Worm (Caenorhabditis elegans) whole organism, early embryonic: Measurements from ENCODE around the gene puf-12.

Source experiments
- B0310.2 ChIP-seq: sonication (generic microtip); optimal IDR thresholded peaks from 2 replicates; lab custom pipeline; 2016; ENCODE audit warnings: mild to moderate bottlenecking, missing genetic modification characterization, missing compliant biosample characterization
- F13C5.2 ChIP-seq: sonication (generic microtip); optimal IDR thresholded peaks from 2 replicates; lab custom pipeline; 2017; ENCODE audit warnings: mild to moderate bottlenecking, missing genetic modification characterization, inconsistent platforms, missing compliant biosample characterization
- aly-1 ChIP-seq: sonication (generic microtip); optimal IDR thresholded peaks from 2 replicates; lab custom pipeline; 2016; ENCODE audit warnings: missing genetic modification characterization, missing compliant biosample characterization
- ama-1 ChIP-seq: fragments of 150-350 bp; optimal IDR thresholded peaks from 2 replicates; lab custom pipeline; 2014
- ceh-13 ChIP-seq: fragments of 200-800 bp; sonication (Bioruptor generic); optimal IDR thresholded peaks from 2 replicates; lab custom pipeline; 2018; ENCODE audit warnings: mild to moderate bottlenecking, missing genetic modification characterization, missing compliant biosample characterization
- ceh-36 ChIP-seq: sonication (generic microtip); optimal IDR thresholded peaks from 2 replicates; lab custom pipeline; 2016; ENCODE audit warnings: missing genetic modification characterization, inconsistent platforms, missing compliant biosample characterization
- ets-7 ChIP-seq: sonication (generic microtip); optimal IDR thresholded peaks from 2 replicates; lab custom pipeline; 2016; ENCODE audit warnings: missing genotype, missing genetic modification characterization, missing compliant biosample characterization
- flt-1 ChIP-seq: fragments of 200-800 bp; sonication (Bioruptor generic); IDR thresholded peaks from 2 replicates; pipeline ENCODE4 v1.3.6; 2022; ENCODE audit warnings: missing genetic modification characterization, missing compliant biosample characterization
- hmbx-1 ChIP-seq: sonication (generic microtip); optimal IDR thresholded peaks from 2 replicates; lab custom pipeline; 2016; ENCODE audit warnings: mild to moderate bottlenecking, missing genetic modification characterization, missing compliant biosample characterization
- hmg-4 ChIP-seq: fragments of 200-800 bp; sonication (Bioruptor generic); optimal IDR thresholded peaks from 2 replicates; lab custom pipeline; 2018; ENCODE audit warnings: mild to moderate bottlenecking, missing genetic modification characterization, missing compliant biosample characterization
- hnd-1 ChIP-seq: sonication (generic microtip); optimal IDR thresholded peaks from 2 replicates; lab custom pipeline; 2016; ENCODE audit warnings: missing genetic modification characterization, missing compliant biosample characterization
- pes-1 ChIP-seq: fragments of 200-800 bp; sonication (Bioruptor generic); IDR thresholded peaks from 2 replicates; pipeline ENCODE4 v1.3.6; 2022; ENCODE audit warnings: missing genetic modification reagents, missing genetic modification characterization, missing compliant biosample characterization
- scrt-1 ChIP-seq: fragments of 200-800 bp; sonication (Bioruptor generic); IDR thresholded peaks from 2 replicates; pipeline ENCODE4 v1.3.6; 2022; ENCODE audit warnings: missing genetic modification characterization, missing compliant biosample characterization
- sea-1 ChIP-seq: fragments of 200-800 bp; sonication (Bioruptor generic); conservative IDR thresholded peaks from 2 replicates; pipeline ENCODE4 v1.3.6; 2022; ENCODE audit warnings: missing genetic modification characterization, missing compliant biosample characterization
- tbx-11 ChIP-seq: fragments of 200-800 bp; sonication (Bioruptor generic); IDR thresholded peaks from 2 replicates; pipeline ENCODE4 v1.3.6; 2022; ENCODE audit warnings: missing genetic modification characterization, missing compliant biosample characterization
- tbx-37 ChIP-seq: fragments of 200-800 bp; sonication (Bioruptor generic); conservative IDR thresholded peaks from 2 replicates; pipeline ENCODE4 v1.3.6; 2022; ENCODE audit warnings: missing genetic modification reagents, missing genetic modification characterization, missing compliant biosample characterization
- tra-4 ChIP-seq: sonication (generic microtip); optimal IDR thresholded peaks from 2 replicates; lab custom pipeline; 2017; ENCODE audit warnings: missing genetic modification characterization, missing compliant biosample characterization

Gene puf-12

DNA sequence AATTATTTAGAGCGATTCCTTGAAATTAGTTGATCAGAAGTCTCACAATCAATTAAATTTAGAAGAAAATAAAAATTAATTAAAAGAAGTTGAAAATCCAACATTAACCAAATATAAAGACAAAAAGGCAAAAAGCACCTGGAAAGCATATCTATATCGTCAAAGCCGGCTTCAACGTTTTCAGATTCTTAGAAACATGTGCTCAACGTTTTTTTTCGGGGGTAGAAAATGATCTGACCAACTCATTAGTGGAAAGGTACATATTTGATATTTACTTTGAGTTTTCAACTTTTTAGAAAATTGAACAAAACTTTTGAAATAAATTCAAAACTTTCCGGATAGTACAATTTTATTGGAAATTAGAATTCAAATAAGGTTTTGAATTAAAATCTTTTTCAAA lies 32.7 kb downstream of the puf-12 start:
- TF ChIP-seq ceh-13 (GFP tag; lab: Kevin White, UChicago) (no peak), ama-1 (lab: Kevin White, UChicago) (no peak), aly-1 (no peak), pes-1 (no peak), F13C5.2 (tag; lab: Kevin White, UChicago) (no peak), ets-7 (tag; lab: Kevin White, UChicago) (no peak), hmg-4 (GFP tag; lab: Kevin White, UChicago) (no peak), tbx-11 (GFP tag; lab: Robert Waterston, UW) (no peak), hmbx-1 (tag; lab: Kevin White, UChicago) (no peak), tra-4 (tag; lab: Kevin White, UChicago) (no peak), hnd-1 (tag; lab: Kevin White, UChicago) (no peak), B0310.2 (no peak), sea-1 (GFP tag; lab: Robert Waterston, UW) (no peak), scrt-1 (GFP tag; lab: Robert Waterston, UW) (no peak), flt-1 (GFP tag; lab: Robert Waterston, UW) (no peak), tbx-37 (GFP tag; lab: Robert Waterston, UW) (no peak), ceh-36 (tag; lab: Kevin White, UChicago) (no peak)

DNA sequence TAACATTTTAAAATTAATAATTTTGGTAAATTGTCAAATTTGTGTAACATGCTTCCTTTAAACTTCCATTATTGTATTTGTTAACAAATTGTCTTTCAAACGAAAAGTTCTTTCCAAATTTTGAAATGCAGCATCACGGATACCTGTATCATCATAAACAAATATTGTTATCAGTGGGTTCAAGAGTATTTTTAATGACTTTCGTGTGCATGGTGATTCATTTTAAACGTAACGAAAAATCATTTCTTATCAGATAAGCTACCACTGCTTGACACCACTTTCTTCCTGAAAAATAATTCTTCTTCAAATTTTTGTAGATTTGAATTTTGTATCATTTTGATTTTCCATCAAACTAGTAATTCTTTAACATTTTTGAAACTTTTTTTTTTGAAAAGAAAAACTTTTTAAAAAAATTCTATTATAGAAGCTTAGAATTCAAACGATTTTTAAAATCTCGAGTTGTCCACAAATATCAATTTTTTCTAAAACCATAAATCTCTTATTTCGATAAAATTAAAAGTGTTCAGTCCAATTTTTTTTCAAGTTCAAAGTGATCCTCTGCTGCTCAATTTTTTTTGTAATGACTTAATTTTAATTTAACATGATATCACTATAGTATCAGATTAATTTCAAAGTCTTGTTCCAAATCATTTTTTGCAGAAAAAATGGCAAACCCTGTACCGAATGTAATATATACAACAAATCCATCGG lies 34.3 kb downstream of the puf-12 start, which contains the start of gene F27E5.9:
TSS of gene F27E5.9 (plus strand) at position 661 of the 711 bp plus-strand sequence.
- TF ChIP-seq aly-1 (no peak), hmbx-1 (tag; lab: Kevin White, UChicago) (no peak), ceh-36 (tag; lab: Kevin White, UChicago) (no peak), hmg-4 (GFP tag; lab: Kevin White, UChicago) (no peak), ceh-13 (GFP tag; lab: Kevin White, UChicago) (no peak), ets-7 (tag; lab: Kevin White, UChicago) (no peak), pes-1 (no peak), tra-4 (tag; lab: Kevin White, UChicago) (no peak), ama-1 (lab: Kevin White, UChicago) (no peak), tbx-37 (GFP tag; lab: Robert Waterston, UW) (no peak), hnd-1 (tag; lab: Kevin White, UChicago) (no peak), tbx-11 (GFP tag; lab: Robert Waterston, UW) (no peak), scrt-1 (GFP tag; lab: Robert Waterston, UW) (no peak), flt-1 (GFP tag; lab: Robert Waterston, UW) (no peak), sea-1 (GFP tag; lab: Robert Waterston, UW) (no peak), F13C5.2 (tag; lab: Kevin White, UChicago) (no peak), B0310.2 (no peak)

DNA sequence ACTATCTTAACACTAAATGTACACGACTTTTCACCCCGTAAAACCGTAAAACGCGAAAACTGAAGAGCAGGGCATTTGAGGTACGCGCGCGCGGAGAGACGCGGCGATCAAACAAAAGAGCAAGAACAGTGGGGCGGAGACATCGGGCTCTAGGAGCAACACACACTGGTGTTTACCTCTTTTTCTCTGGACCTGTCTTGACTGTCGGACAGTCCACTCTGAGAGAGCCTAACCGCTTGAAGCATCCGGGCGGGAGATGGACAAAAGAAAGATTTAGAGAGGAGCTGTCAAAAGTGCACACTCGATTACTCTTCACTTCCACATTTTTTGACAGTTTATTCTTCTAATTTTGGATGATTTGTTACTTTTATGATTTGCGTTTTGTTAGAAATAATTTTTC lies 36.7 kb downstream of the puf-12 start:
- TF ChIP-seq ama-1 (lab: Kevin White, UChicago) (no peak), B0310.2 (no peak), aly-1 (no peak), ceh-36 (tag; lab: Kevin White, UChicago) (no peak), flt-1 (GFP tag; lab: Robert Waterston, UW) (no peak), hnd-1 (tag; lab: Kevin White, UChicago) (no peak), tbx-11 (GFP tag; lab: Robert Waterston, UW) (no peak), scrt-1 (GFP tag; lab: Robert Waterston, UW) (no peak), sea-1 (GFP tag; lab: Robert Waterston, UW) (no peak), hmg-4 (GFP tag; lab: Kevin White, UChicago) (no peak), ceh-13 (GFP tag; lab: Kevin White, UChicago) (no peak), pes-1 (no peak), ets-7 (tag; lab: Kevin White, UChicago) (no peak), tbx-37 (GFP tag; lab: Robert Waterston, UW) (no peak), F13C5.2 (tag; lab: Kevin White, UChicago) (no peak), tra-4 (tag; lab: Kevin White, UChicago) (no peak), hmbx-1 (tag; lab: Kevin White, UChicago) (no peak)

DNA sequence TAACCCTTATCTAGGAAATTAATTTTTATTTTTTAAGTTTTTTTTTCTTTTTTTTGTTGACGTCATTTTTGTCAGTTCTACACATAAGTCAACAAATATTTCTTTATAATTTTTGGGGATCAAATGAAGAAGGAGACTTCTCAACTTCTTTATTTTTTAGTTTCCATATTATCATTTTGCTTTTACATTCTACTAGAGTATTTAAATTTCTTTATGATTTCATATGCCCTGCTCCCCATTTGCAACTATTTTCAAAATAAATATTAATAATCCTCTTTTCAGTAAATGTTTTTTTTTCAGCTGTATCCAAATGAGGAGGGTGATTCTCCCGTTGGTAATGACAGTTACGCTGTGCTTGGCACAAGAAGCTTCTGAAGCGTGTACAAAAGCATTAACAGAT lies 37.2 kb downstream of the puf-12 start, which contains the start of gene phg-1:
TSS of gene phg-1 (plus strand) at position 301 of the 400 bp plus-strand sequence.
- TF ChIP-seq hnd-1 (tag; lab: Kevin White, UChicago) (no peak), tbx-37 (GFP tag; lab: Robert Waterston, UW) (no peak), sea-1 (GFP tag; lab: Robert Waterston, UW) (no peak), scrt-1 (GFP tag; lab: Robert Waterston, UW) (no peak), ceh-36 (tag; lab: Kevin White, UChicago) (no peak), aly-1 (no peak), flt-1 (GFP tag; lab: Robert Waterston, UW) (no peak), ama-1 (lab: Kevin White, UChicago) (no peak), tbx-11 (GFP tag; lab: Robert Waterston, UW) (no peak)

DNA sequence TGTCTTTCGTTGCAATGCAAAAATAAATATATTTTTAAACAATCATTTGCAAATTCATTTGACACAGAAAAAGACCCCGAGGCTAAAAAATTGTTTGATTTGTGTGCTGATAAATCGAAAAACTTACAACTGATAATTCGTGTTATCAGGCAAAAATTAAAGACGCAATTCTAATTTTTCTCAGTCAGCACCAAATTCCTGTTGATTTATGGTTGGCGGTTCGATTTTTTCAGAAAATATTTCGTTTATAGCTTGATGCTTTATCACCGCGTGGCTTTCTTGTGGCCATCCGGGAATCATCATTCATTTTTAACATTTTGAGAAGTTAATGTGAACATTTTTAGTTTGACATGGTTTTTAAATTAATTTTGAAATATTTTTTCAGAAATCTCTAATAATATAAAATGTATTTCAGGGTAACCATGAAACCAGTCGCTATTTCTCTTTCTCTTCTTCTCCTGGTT lies 39.1 kb downstream of the puf-12 start, which contains the start of gene asah-2:
TSS of gene asah-2 (plus strand) at position 414 of the 464 bp plus-strand sequence.
- TF ChIP-seq ets-7 (tag; lab: Kevin White, UChicago): no peak
- TF ChIP-seq F13C5.2 (tag; lab: Kevin White, UChicago): no peak
- TF ChIP-seq flt-1 (GFP tag; lab: Robert Waterston, UW): no peak
- TF ChIP-seq hmbx-1 (tag; lab: Kevin White, UChicago): no peak
- no peak for TF ChIP-seq tra-4 (tag; lab: Kevin White, UChicago)
- TF ChIP-seq tbx-37 (GFP tag; lab: Robert Waterston, UW): no peak
- TF ChIP-seq B0310.2: no peak
- no peak for TF ChIP-seq ceh-13 (GFP tag; lab: Kevin White, UChicago)
- no peak for TF ChIP-seq pes-1
- TF ChIP-seq sea-1 (GFP tag; lab: Robert Waterston, UW): no peak
- no peak for TF ChIP-seq aly-1
- no peak for TF ChIP-seq hnd-1 (tag; lab: Kevin White, UChicago)
- no peak for TF ChIP-seq hmg-4 (GFP tag; lab: Kevin White, UChicago)
- TF ChIP-seq tbx-11 (GFP tag; lab: Robert Waterston, UW): no peak
- TF ChIP-seq ama-1 (lab: Kevin White, UChicago): no peak
- no peak for TF ChIP-seq ceh-36 (tag; lab: Kevin White, UChicago)
- no peak for TF ChIP-seq scrt-1 (GFP tag; lab: Robert Waterston, UW)

DNA sequence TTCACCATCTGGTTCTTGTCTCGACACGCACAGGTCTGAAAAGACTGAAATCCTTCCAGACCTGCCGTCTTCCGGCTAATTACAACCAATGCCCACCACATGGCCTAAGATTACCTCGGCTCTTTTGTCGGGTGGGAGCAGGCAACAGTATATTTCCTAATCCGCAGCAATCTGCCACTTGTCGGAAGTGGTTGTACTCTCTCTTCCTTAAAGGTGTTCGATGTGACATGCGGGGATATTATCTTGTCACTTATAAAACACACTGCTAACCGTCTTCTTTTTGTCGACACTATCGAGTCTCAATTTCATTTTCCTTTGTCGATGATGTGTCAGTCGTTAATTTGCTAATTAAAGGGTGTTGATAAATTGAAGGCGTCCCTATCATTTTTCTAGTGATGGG lies 44.0 kb downstream of the puf-12 start, which contains the start of gene F27E5.3:
TSS of gene F27E5.3 (minus strand) at position 101 of the 400 bp plus-strand sequence.
- TF ChIP-seq ets-7 (tag; lab: Kevin White, UChicago) (no peak), hmg-4 (GFP tag; lab: Kevin White, UChicago) (no peak), F13C5.2 (tag; lab: Kevin White, UChicago) (no peak), ceh-36 (tag; lab: Kevin White, UChicago) (no peak), ceh-13 (GFP tag; lab: Kevin White, UChicago) (no peak), B0310.2 (no peak), ama-1 (lab: Kevin White, UChicago) (no peak), hmbx-1 (tag; lab: Kevin White, UChicago) (no peak), scrt-1 (GFP tag; lab: Robert Waterston, UW) (no peak), aly-1 (no peak), sea-1 (GFP tag; lab: Robert Waterston, UW) (no peak)
